Worm (Caenorhabditis elegans) whole organism, L4 larva: ENCODE results near the gene orai-1.
"Not testable (repeated sequence)": the region's sequence is repeated elsewhere in the genome, so short reads cannot be mapped to it uniquely, and the experiment has no call there.

Experiments used
- D1046.2 ChIP-seq: fragments of 200-800 bp; sonication (Bioruptor generic); IDR thresholded peaks from 2 replicates; pipeline ENCODE4 v1.3.6; 2022; ENCODE audit warnings: missing genetic modification characterization, missing compliant biosample characterization
- F26F4.8 ChIP-seq: fragments of 200-800 bp; sonication (Bioruptor generic); conservative IDR thresholded peaks from 2 replicates; pipeline ENCODE4 v1.3.6; 2022; ENCODE audit warnings: missing genetic modification characterization, missing compliant biosample characterization
- F44E2.7 ChIP-seq: fragments of 200-800 bp; sonication (Bioruptor generic); IDR thresholded peaks from 2 replicates; pipeline ENCODE4 v2.1.2; 2022; ENCODE audit warnings: missing genetic modification characterization, missing compliant biosample characterization
- F49E8.2 ChIP-seq: sonication (generic microtip); optimal IDR thresholded peaks from 2 replicates; lab custom pipeline; 2016; ENCODE audit warnings: missing compliant biosample characterization, mild to moderate bottlenecking, missing genetic modification characterization, borderline replicate concordance
- T26A8.4 ChIP-seq: fragments of 200-800 bp; sonication (Bioruptor generic); IDR thresholded peaks from 2 replicates; pipeline ENCODE4 v1.3.6; 2022; ENCODE audit warnings: missing genetic modification characterization, missing compliant biosample characterization
- Y105C5A.15 ChIP-seq: fragments of 200-800 bp; sonication (Bioruptor generic); IDR thresholded peaks from 2 replicates; pipeline ENCODE4 v1.3.6; 2022; ENCODE audit warnings: missing genetic modification characterization, missing compliant biosample characterization
- Y48G9A.11 ChIP-seq: fragments of 200-800 bp; sonication (Bioruptor generic); IDR thresholded peaks from 2 replicates; pipeline ENCODE4 v1.3.6; 2022; ENCODE audit warnings: missing genetic modification reagents, missing genetic modification characterization, missing compliant biosample characterization
- Y5F2A.4 ChIP-seq: fragments of 200-800 bp; sonication (Bioruptor generic); optimal IDR thresholded peaks from 2 replicates; lab custom pipeline; 2018; ENCODE audit warnings: mild to moderate bottlenecking, missing genetic modification characterization, missing compliant biosample characterization
- ZK546.5 ChIP-seq, 2 experiments: sonication (generic microtip); optimal IDR thresholded peaks; 2 replicates each; lab custom pipeline; 2017; ENCODE audit warnings: missing biosample characterization in 2 of 2, missing genetic modification characterization in 2 of 2
- aha-1 ChIP-seq: fragments of 150-350 bp; peaks from one replicate; lab custom pipeline; 2014; ENCODE audit warnings: missing biosample characterization, missing genetic modification characterization
- arid-1 ChIP-seq: fragments of 200-800 bp; sonication (Bioruptor generic); conservative IDR thresholded peaks from 2 replicates; pipeline ENCODE4 v1.3.6; 2022; ENCODE audit warnings: missing genetic modification reagents, missing genetic modification characterization, missing compliant biosample characterization
- ceh-20 ChIP-seq: fragments of 200-800 bp; sonication (Bioruptor generic); IDR thresholded peaks from 2 replicates; pipeline ENCODE4 v1.3.6; 2022; ENCODE audit warnings: missing genetic modification reagents, missing genetic modification characterization, missing compliant biosample characterization
- ceh-28 ChIP-seq: fragments of 150-350 bp; optimal IDR thresholded peaks from 2 replicates; lab custom pipeline; 2014; ENCODE audit warnings: missing biosample characterization, missing genetic modification reagents, missing genetic modification characterization
- ceh-62 ChIP-seq: sonication (generic microtip); optimal IDR thresholded peaks from 2 replicates; lab custom pipeline; 2017; ENCODE audit warnings: missing biosample characterization, missing genetic modification characterization
- ceh-82 ChIP-seq: sonication (generic microtip); optimal IDR thresholded peaks from 2 replicates; lab custom pipeline; 2017; ENCODE audit warnings: missing biosample characterization, missing genetic modification characterization
- ces-1 ChIP-seq: fragments of 150-350 bp; sonication (generic microtip); optimal IDR thresholded peaks from 4 replicates; lab custom pipeline; 2014; ENCODE audit warnings: missing biosample characterization, missing genetic modification reagents, missing genetic modification characterization
- cey-2 ChIP-seq: sonication (generic microtip); optimal IDR thresholded peaks from 3 replicates; lab custom pipeline; 2017; ENCODE audit warnings: missing genetic modification characterization, mild to moderate bottlenecking, missing compliant biosample characterization, antibody characterized with exemption, borderline replicate concordance; ENCODE audit not compliant: insufficient read depth
- ctbp-1 ChIP-seq: fragments of 200-800 bp; sonication (Bioruptor generic); IDR thresholded peaks from 2 replicates; pipeline ENCODE4 v1.3.6; 2022; ENCODE audit warnings: missing genetic modification reagents, missing genetic modification characterization, missing compliant biosample characterization
- dmd-8 ChIP-seq: fragments of 200-800 bp; sonication (Bioruptor generic); IDR thresholded peaks from 2 replicates; pipeline ENCODE4 v1.3.6; 2022; ENCODE audit warnings: missing genetic modification characterization, missing compliant biosample characterization
- dmd-9 ChIP-seq: fragments of 200-800 bp; sonication (Bioruptor generic); IDR thresholded peaks from 2 replicates; pipeline ENCODE4 v1.3.6; 2022; ENCODE audit warnings: missing genetic modification reagents, missing genetic modification characterization, missing compliant biosample characterization
- duxl-1 ChIP-seq: sonication (generic microtip); optimal IDR thresholded peaks from 2 replicates; lab custom pipeline; 2016; ENCODE audit warnings: mild to moderate bottlenecking, missing genetic modification characterization, moderate library complexity, missing compliant biosample characterization; ENCODE audit not compliant: poor library complexity
- egl-43 ChIP-seq: fragments of 200-800 bp; sonication (Bioruptor generic); IDR thresholded peaks from 2 replicates; pipeline ENCODE4 v1.3.6; 2022; ENCODE audit warnings: missing genetic modification reagents, missing genetic modification characterization, missing compliant biosample characterization
- fkh-10 ChIP-seq: fragments of 150-350 bp; optimal IDR thresholded peaks from 2 replicates; lab custom pipeline; 2014; ENCODE audit warnings: missing biosample characterization, missing genetic modification reagents, missing genetic modification characterization
- hmg-1.1 ChIP-seq: fragments of 200-800 bp; sonication (Bioruptor generic); IDR thresholded peaks from 2 replicates; pipeline ENCODE4 v1.3.6; 2022; ENCODE audit warnings: missing genetic modification reagents, missing genetic modification characterization, missing compliant biosample characterization
- lim-7 ChIP-seq: fragments of 200-800 bp; sonication (Bioruptor generic); IDR thresholded peaks from 2 replicates; pipeline ENCODE4 v1.3.6; 2022; ENCODE audit warnings: missing genetic modification characterization, missing compliant biosample characterization
- lin-1 ChIP-seq: fragments of 200-800 bp; sonication (Bioruptor generic); IDR thresholded peaks from 2 replicates; pipeline ENCODE4 v1.3.6; 2022; ENCODE audit warnings: missing genetic modification reagents, missing genetic modification characterization, missing compliant biosample characterization
- madf-5 ChIP-seq, 2 experiments: fragments of 200-800 bp; sonication (Bioruptor generic); IDR thresholded peaks; 2 replicates each; pipeline ENCODE4 v1.3.6; 2022; ENCODE audit warnings: missing compliant biosample characterization in 2 of 2, missing genetic modification characterization in 2 of 2
- mep-1 ChIP-seq: fragments of 150-350 bp; sonication (generic microtip); optimal IDR thresholded peaks from 3 replicates; lab custom pipeline; 2014; ENCODE audit warnings: missing biosample characterization, missing genetic modification characterization
- mxl-2 ChIP-seq: fragments of 200-800 bp; sonication (Bioruptor generic); conservative IDR thresholded peaks from 2 replicates; pipeline ENCODE4 v1.3.6; 2022; ENCODE audit warnings: missing genetic modification reagents, missing genetic modification characterization, missing compliant biosample characterization
- nhr-42 ChIP-seq: fragments of 200-800 bp; sonication (Bioruptor generic); IDR thresholded peaks from 2 replicates; pipeline ENCODE4 v1.3.6; 2022; ENCODE audit warnings: missing genetic modification characterization, missing compliant biosample characterization
- nhr-77 ChIP-seq: fragments of 150-350 bp; optimal IDR thresholded peaks from 2 replicates; lab custom pipeline; 2014; ENCODE audit warnings: missing biosample characterization, missing genetic modification characterization
- pha-4 ChIP-seq, 2 experiments: fragments of 150-350 bp in 1 of 2; fragments of 200-800 bp in 1 of 2; sonication (Bioruptor generic) in 1 of 2; IDR thresholded peaks in 1 of 2; optimal IDR thresholded peaks in 1 of 2; 2 replicates each; pipeline versions ENCODE4 v1.3.6 to Lab custom; 2014 to 2022; ENCODE audit warnings: missing genetic modification characterization in 2 of 2, missing genetic modification reagents in 2 of 2, missing biosample characterization in 1 of 2, missing compliant biosample characterization in 1 of 2
- php-3 ChIP-seq: fragments of 200-800 bp; sonication (Bioruptor generic); IDR thresholded peaks from 2 replicates; pipeline ENCODE4 v1.3.6; 2022; ENCODE audit warnings: missing genetic modification reagents, missing genetic modification characterization, missing compliant biosample characterization
- pqm-1 ChIP-seq: sonication (generic microtip); optimal IDR thresholded peaks from 2 replicates; lab custom pipeline; 2017; ENCODE audit warnings: missing biosample characterization, missing genetic modification characterization
- set-16 ChIP-seq: fragments of 200-800 bp; sonication (Bioruptor generic); IDR thresholded peaks from 2 replicates; pipeline ENCODE4 v1.3.6; 2022; ENCODE audit warnings: missing genetic modification reagents, missing genetic modification characterization, missing compliant biosample characterization
- snpc-1.2 ChIP-seq: fragments of 200-800 bp; sonication (Bioruptor generic); IDR thresholded peaks from 2 replicates; pipeline ENCODE4 v1.3.6; 2022; ENCODE audit warnings: missing genetic modification reagents, missing genetic modification characterization, missing compliant biosample characterization
- spr-3 ChIP-seq: fragments of 200-800 bp; sonication (Bioruptor generic); optimal IDR thresholded peaks from 2 replicates; lab custom pipeline; 2018; ENCODE audit warnings: mild to moderate bottlenecking, missing genetic modification characterization, missing compliant biosample characterization
- tag-97 ChIP-seq: fragments of 200-800 bp; sonication (Bioruptor generic); IDR thresholded peaks from 2 replicates; pipeline ENCODE4 v1.3.6; 2022; ENCODE audit warnings: missing genetic modification characterization, missing compliant biosample characterization
- tra-1 ChIP-seq: fragments of 200-800 bp; sonication (Bioruptor generic); IDR thresholded peaks from 2 replicates; pipeline ENCODE4 v1.3.6; 2022; ENCODE audit warnings: missing genetic modification reagents, missing genetic modification characterization, missing compliant biosample characterization
- unc-130 ChIP-seq: sonication (generic microtip); optimal IDR thresholded peaks from 2 replicates; lab custom pipeline; 2016; ENCODE audit warnings: missing genetic modification reagents, missing genetic modification characterization, missing compliant biosample characterization
- vab-7 ChIP-seq: fragments of 200-800 bp; sonication (Bioruptor generic); IDR thresholded peaks from 2 replicates; pipeline ENCODE4 v1.3.6; 2022; ENCODE audit warnings: missing genetic modification reagents, missing genetic modification characterization, missing compliant biosample characterization
- zfp-2 ChIP-seq: sonication (generic microtip); optimal IDR thresholded peaks from 2 replicates; lab custom pipeline; 2016; ENCODE audit warnings: mild to moderate bottlenecking, missing genetic modification characterization, missing compliant biosample characterization
- zip-2 ChIP-seq: fragments of 150-350 bp; optimal IDR thresholded peaks from 2 replicates; lab custom pipeline; 2014; ENCODE audit warnings: missing biosample characterization, missing genetic modification characterization
- ztf-7 ChIP-seq: fragments of 150-350 bp; optimal IDR thresholded peaks from 2 replicates; lab custom pipeline; 2014; ENCODE audit warnings: missing biosample characterization, missing genetic modification characterization

orai-1 gene

ce11 chrIII:623754-624153 is 22.8 kb upstream of the orai-1 start (continued):
- TF ChIP-seq dmd-9 (GFP tag; lab: Robert Waterston, UW) (0 out of 2 replicates have a peak, but pooled peaks have one; percentile 17), tag-97 (GFP tag; lab: Robert Waterston, UW) (no peak), ceh-62 (tag; lab: Kevin White, UChicago) (no peak), ceh-28 (tag; lab: Kevin White, UChicago) (no peak), Y5F2A.4 (GFP tag; lab: Kevin White, UChicago) (no peak), lin-1 (GFP tag; lab: Robert Waterston, UW) (peak; percentile 73; the same call in 1 of the 2 replicates), mxl-2 (GFP tag; lab: Robert Waterston, UW) (no peak), cey-2 (tag; lab: Kevin White, UChicago) (no peak), zfp-2 (tag; lab: Kevin White, UChicago) (no peak), unc-130 (GFP tag; lab: Kevin White, UChicago) (no peak), ceh-82 (no peak), nhr-77 (tag; lab: Kevin White, UChicago) (peak; percentile 97), ctbp-1 (GFP tag; lab: Robert Waterston, UW) (0 out of 2 replicates have a peak, but pooled peaks have one; percentile 59), T26A8.4 (GFP tag; lab: Robert Waterston, UW) (peak; percentile 66; the same call in 1 of the 2 replicates), spr-3 (no peak), fkh-10 (GFP tag; lab: Kevin White, UChicago) (peak; percentile 25), ces-1 (GFP tag; lab: Kevin White, UChicago) (no peak), arid-1 (GFP tag; lab: Robert Waterston, UW) (peak; percentile 49; the same call in 1 of the 2 replicates)

- peak; percentile 56 for TF ChIP-seq aha-1 (tag; lab: Kevin White, UChicago)
- TF ChIP-seq mxl-2 (GFP tag; lab: Robert Waterston, UW): no peak
- TF ChIP-seq madf-5 (GFP tag; IDR thresholded peaks at IDR 0.05; lab: Robert Waterston, UW): no peak
Measured at ce11 chrIII:626091-626490, 20.5 kb upstream of the orai-1 start.

- TF ChIP-seq set-16: no peak
- no peak for TF ChIP-seq mxl-2 (GFP tag; lab: Robert Waterston, UW)
- TF ChIP-seq spr-3: no peak
- no peak for TF ChIP-seq zip-2 (tag; lab: Kevin White, UChicago)
- TF ChIP-seq nhr-42 (GFP tag; lab: Robert Waterston, UW): no peak
- no peak for TF ChIP-seq php-3 (GFP tag; lab: Robert Waterston, UW)
- no peak for TF ChIP-seq duxl-1 (tag; lab: Kevin White, UChicago)
- TF ChIP-seq pha-4 (GFP tag; IDR thresholded peaks at IDR 0.05; lab: Robert Waterston, UW): no peak
- TF ChIP-seq pha-4 (tag; optimal IDR thresholded peaks at IDR 0.05; lab: Kevin White, UChicago): no peak
- no peak for TF ChIP-seq lim-7 (GFP tag; lab: Robert Waterston, UW)
- no peak for TF ChIP-seq pqm-1 (tag; lab: Kevin White, UChicago)
- no peak for TF ChIP-seq ceh-20
- no peak for TF ChIP-seq F49E8.2 (tag; lab: Kevin White, UChicago)
- no peak for TF ChIP-seq ceh-62 (tag; lab: Kevin White, UChicago)
- no peak for TF ChIP-seq ZK546.5 (tag; optimal IDR thresholded peaks at IDR 0.05; lab: Kevin White, UChicago)
- no peak for TF ChIP-seq dmd-9 (GFP tag; lab: Robert Waterston, UW)
- TF ChIP-seq mep-1 (tag; lab: Kevin White, UChicago): no peak
- TF ChIP-seq ztf-7 (tag; lab: Kevin White, UChicago): no peak
Measured at ce11 chrIII:627838-628237, 18.7 kb upstream of the orai-1 start, which contains the start of gene T19C3.5. Gene T19C3.5, minus strand, starts transcription at chrIII:627938.

ce11 chrIII:628942-629341 is 17.6 kb upstream of the orai-1 start:
- TF ChIP-seq egl-43 (GFP tag; lab: Robert Waterston, UW) (peak; percentile 72), dmd-8 (GFP tag; lab: Robert Waterston, UW) (peak; percentile 76), hmg-1.1 (peak; percentile 48; the same call in 1 of the 2 replicates), pha-4 (GFP tag; IDR thresholded peaks at IDR 0.05; lab: Robert Waterston, UW) (peak; percentile 61; the same call in 1 of the 2 replicates), Y48G9A.11 (peak; percentile 57; the same call in 1 of the 2 replicates), F44E2.7 (0 out of 2 replicates have a peak, but pooled peaks have one; percentile 57), snpc-1.2 (peak; percentile 63), vab-7 (GFP tag; lab: Robert Waterston, UW) (peak; percentile 59; the same call in 1 of the 2 replicates), F26F4.8 (GFP tag; lab: Robert Waterston, UW) (0 out of 2 replicates have a peak, but pooled peaks have one; percentile 69), D1046.2 (GFP tag; lab: Robert Waterston, UW) (peak; percentile 63; the same call in 1 of the 2 replicates), Y105C5A.15 (GFP tag; lab: Robert Waterston, UW) (0 out of 2 replicates have a peak, but pooled peaks have one; percentile 58), tra-1 (GFP tag; lab: Robert Waterston, UW) (0 out of 2 replicates have a peak, but pooled peaks have one; percentile 45), arid-1 (GFP tag; lab: Robert Waterston, UW) (peak; percentile 66; the same call in 1 of the 2 replicates)
- TF ChIP-seq pha-4 (tag; optimal IDR thresholded peaks at IDR 0.05; lab: Kevin White, UChicago): not testable (repeated sequence)
